Worm (Caenorhabditis elegans) whole organism, L4 larva: ENCODE data around the gene C06E1.1.

Experiments
- Y48G9A.11 ChIP-seq: fragments of 200-800 bp; sonication (Bioruptor generic); IDR thresholded peaks from 2 replicates; pipeline ENCODE4 v1.3.6; 2022; ENCODE audit warnings: missing genetic modification reagents, missing genetic modification characterization, missing compliant biosample characterization
- ZK546.5 ChIP-seq, 2 experiments: sonication (generic microtip); optimal IDR thresholded peaks; 2 replicates each; lab custom pipeline; 2017; ENCODE audit warnings: missing biosample characterization in 2 of 2, missing genetic modification characterization in 2 of 2
- ceh-62 ChIP-seq: sonication (generic microtip); optimal IDR thresholded peaks from 2 replicates; lab custom pipeline; 2017; ENCODE audit warnings: missing biosample characterization, missing genetic modification characterization
- php-3 ChIP-seq: fragments of 200-800 bp; sonication (Bioruptor generic); IDR thresholded peaks from 2 replicates; pipeline ENCODE4 v1.3.6; 2022; ENCODE audit warnings: missing genetic modification reagents, missing genetic modification characterization, missing compliant biosample characterization
- unc-62 ChIP-seq, 3 experiments: fragments of 150-350 bp in 1 of 3; sonication (generic microtip); optimal IDR thresholded peaks in 2 of 3; peaks in 1 of 3; 1 replicate in 1 of 3; 2 replicates in 2 of 3; lab custom pipeline; 2014 to 2017; ENCODE audit warnings: missing biosample characterization in 3 of 3, missing genetic modification characterization in 3 of 3, missing genetic modification reagents in 3 of 3, missing genotype in 1 of 3

ce11 chrIII:8652922-8653321, 47.3 kb downstream of the C06E1.1 start:
- TF ChIP-seq ceh-62 (tag; lab: Kevin White, UChicago): no peak
- peak; percentile 66 for TF ChIP-seq Y48G9A.11
- TF ChIP-seq php-3: 0 out of 2 replicates have a peak, but pooled peaks have one; percentile 57
- peak in 1 of 2 experiments; percentile 92 for TF ChIP-seq unc-62 (GFP tag; optimal IDR thresholded peaks at IDR 0.05 in 1 of 2; lab: Kevin White, UChicago)
- TF ChIP-seq unc-62 (tag; optimal IDR thresholded peaks at IDR 0.05; lab: Kevin White, UChicago): no peak
- no peak for TF ChIP-seq ZK546.5 (tag; optimal IDR thresholded peaks at IDR 0.05; lab: Kevin White, UChicago)
